Worm (Caenorhabditis elegans): ENCODE measurements around the gene frpr-6.

Gene frpr-6

DNA sequence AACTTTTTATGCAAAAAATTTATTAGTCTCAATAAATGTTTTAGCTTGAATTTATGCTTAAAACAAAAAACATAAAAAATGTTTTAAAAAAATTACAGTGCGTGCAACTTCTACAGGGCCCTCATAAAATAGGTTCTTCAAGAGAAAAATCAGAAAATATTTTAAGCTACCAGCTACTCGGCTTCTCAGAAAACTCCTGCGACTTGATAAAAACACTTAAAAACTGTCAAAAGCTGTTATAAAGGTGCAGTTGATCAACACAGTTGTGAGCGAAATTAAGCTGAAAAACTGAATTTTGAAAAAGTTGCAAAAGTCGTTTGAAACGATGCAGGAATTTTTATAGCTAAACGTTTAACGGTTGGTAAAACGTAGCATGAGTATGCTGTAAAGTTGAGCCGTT lies 12.2 kb downstream of the frpr-6 start (continued):
- TF ChIP-seq dox-1 (GFP tag; IDR thresholded peaks at IDR 0.05) (peak; percentile 87), F57C9.4 (tag; optimal IDR thresholded peaks at IDR 0.05) (no peak), rec-8 (tag; optimal IDR thresholded peaks at IDR 0.05) (no peak), Y56A3A.18 (GFP tag; IDR thresholded peaks at IDR 0.05) (no peak), atf-7 (tag; optimal IDR thresholded peaks at IDR 0.05) (no peak), hlh-12 (tag; optimal IDR thresholded peaks at IDR 0.05) (no peak), hlh-26 (GFP tag; conservative IDR thresholded peaks at IDR 0.05) (no peak), F57A8.1 (GFP tag; optimal IDR thresholded peaks at IDR 0.05) (no peak), attf-5 (GFP tag; optimal IDR thresholded peaks at IDR 0.05) (no peak), attf-3 (GFP tag; conservative IDR thresholded peaks at IDR 0.05) (no peak), zfh-2 (GFP tag; conservative IDR thresholded peaks at IDR 0.05) (no peak), K11D2.4 (GFP tag; IDR thresholded peaks at IDR 0.05) (no peak), hmg-1.2 (GFP tag; IDR thresholded peaks at IDR 0.05) (peak; percentile 34; the same call in 1 of the 2 replicates), nfya-2 (GFP tag; IDR thresholded peaks at IDR 0.05) (no peak), Y67H2A.10 (GFP tag; conservative IDR thresholded peaks at IDR 0.05) (no peak), nhr-80 (tag; optimal IDR thresholded peaks at IDR 0.05) (no peak), repo-1 (tag; optimal IDR thresholded peaks at IDR 0.05) (peak; percentile 10), nhr-120 (GFP tag; IDR thresholded peaks at IDR 0.05) (no peak), chd-7 (tag; optimal IDR thresholded peaks at IDR 0.05) (no peak), aptf-2 (GFP tag; conservative IDR thresholded peaks at IDR 0.05) (no peak), ceh-27 (GFP tag; optimal IDR thresholded peaks at IDR 0.05) (no peak), cebp-1 (GFP tag; IDR thresholded peaks at IDR 0.05) (no peak), cebp-1 (tag; optimal IDR thresholded peaks at IDR 0.05) (peak; percentile 10), let-607 (tag; optimal IDR thresholded peaks at IDR 0.05) (peak in 1 of 2 experiments; percentile 19), ceh-79 (tag; optimal IDR thresholded peaks at IDR 0.05) (no peak), ztf-3 (GFP tag; optimal IDR thresholded peaks at IDR 0.05) (no peak), rcor-1 (GFP tag; IDR thresholded peaks at IDR 0.05) (no peak), bed-1 (GFP tag; IDR thresholded peaks at IDR 0.05) (no peak), egrh-3 (GFP tag; IDR thresholded peaks at IDR 0.05) (0 out of 2 replicates have a peak, but pooled peaks have one; percentile 19), snpc-4 (GFP tag; optimal IDR thresholded peaks at IDR 0.05) (no peak), snpc-4 (tag; optimal IDR thresholded peaks at IDR 0.05) (no peak), nhr-27 (tag; optimal IDR thresholded peaks at IDR 0.05) (no peak), nfya-1 (tag; optimal IDR thresholded peaks at IDR 0.05; ENCODE audit: borderline replicate concordance, insufficient read depth) (no peak), ceh-91 (GFP tag; IDR thresholded peaks at IDR 0.05) (no peak), madf-8 (GFP tag; conservative IDR thresholded peaks at IDR 0.05) (no peak), tbx-9 (tag; optimal IDR thresholded peaks at IDR 0.05; ENCODE audit: borderline replicate concordance) (no peak), pha-4 (tag; optimal IDR thresholded peaks at IDR 0.05) (no peak), let-526 (GFP tag; IDR thresholded peaks at IDR 0.05) (no peak), ceh-40 (GFP tag; IDR thresholded peaks at IDR 0.05) (peak; percentile 69; the same call in 1 of the 2 replicates), egl-18 (GFP tag; IDR thresholded peaks at IDR 0.05) (no peak), tbp1 (GFP tag; optimal IDR thresholded peaks at IDR 0.05) (peak; percentile 21), hsf-1 (GFP tag; IDR thresholded peaks at IDR 0.05) (no peak), hrde-1 (tag; optimal IDR thresholded peaks at IDR 0.05; ENCODE audit: borderline replicate concordance) (no peak), egl-44 (GFP tag; IDR thresholded peaks at IDR 0.05) (0 out of 2 replicates have a peak, but pooled peaks have one; percentile 20), K12H6.12 (tag; optimal IDR thresholded peaks at IDR 0.05) (peak; percentile 24), madf-10 (tag; optimal IDR thresholded peaks at IDR 0.05) (no peak), Y53F4B.3 (GFP tag; IDR thresholded peaks at IDR 0.05) (no peak), sea-2 (GFP tag; IDR thresholded peaks at IDR 0.05) (no peak), F37B4.10 (GFP tag; IDR thresholded peaks at IDR 0.05) (no peak)
